Worm (Caenorhabditis elegans): Measurements from ENCODE around the gene F46E10.2.

DNA sequence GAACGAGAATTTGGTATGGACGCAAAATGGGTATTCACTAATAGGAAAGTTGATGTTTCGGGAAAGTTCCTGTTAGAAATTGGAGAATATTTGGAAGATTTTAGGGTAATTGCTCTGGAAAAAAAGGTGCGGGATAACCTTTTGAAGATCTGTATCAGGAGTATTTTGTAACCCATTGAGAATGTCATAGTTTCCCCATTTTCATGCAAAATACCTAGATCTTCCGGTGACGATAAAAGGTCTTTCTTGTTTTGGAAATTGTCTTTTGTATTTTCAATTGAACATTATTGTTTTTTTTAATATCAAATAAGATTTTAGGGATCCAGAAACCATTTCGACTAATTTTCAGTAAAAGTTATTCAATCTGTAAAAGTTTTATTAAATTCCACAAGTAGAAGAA, 41.4 kb downstream of the F46E10.2 start, which contains the start of gene spp-19:
- TF ChIP-seq tab-1 (GFP tag; IDR thresholded peaks at IDR 0.05): no peak
- TF ChIP-seq cog-1 (tag; optimal IDR thresholded peaks at IDR 0.05): no peak
- no peak for TF ChIP-seq med-1 (GFP tag; optimal IDR thresholded peaks at IDR 0.05; ENCODE audit: insufficient read depth)
- TF ChIP-seq ztf-29 (GFP tag; IDR thresholded peaks at IDR 0.05): no peak
- no peak for TF ChIP-seq ref-1 (GFP tag; conservative IDR thresholded peaks at IDR 0.05)
- no peak for TF ChIP-seq T22C8.4 (GFP tag; IDR thresholded peaks at IDR 0.05)
- TF ChIP-seq flt-1 (GFP tag; IDR thresholded peaks at IDR 0.05): no peak
- no peak for TF ChIP-seq ztf-23 (GFP tag; IDR thresholded peaks at IDR 0.05)
- no peak for TF ChIP-seq klf-2 (GFP tag; conservative IDR thresholded peaks at IDR 0.05)

Data from whole organism, midembryonic.